Fruit fly (Drosophila melanogaster): ENCODE results near the gene CG32413.

DNA sequence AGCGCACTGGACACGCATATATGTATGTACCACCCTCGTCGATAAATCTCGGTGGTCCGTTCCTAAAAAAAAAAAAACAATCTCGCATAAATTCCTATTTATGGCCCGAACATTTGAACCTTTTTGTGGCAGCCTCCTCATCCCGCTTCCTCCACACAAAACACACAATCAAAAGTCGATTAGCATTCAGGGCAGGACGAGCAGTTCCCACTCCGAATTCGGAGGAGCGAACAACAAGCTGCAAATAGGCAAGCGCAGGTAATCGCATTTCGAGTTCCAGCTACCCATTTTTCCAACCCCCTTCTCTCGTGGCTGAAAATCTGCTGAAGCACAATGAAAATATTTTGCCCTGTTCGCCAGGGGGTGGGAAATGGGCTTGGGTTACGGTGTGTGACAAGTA, 12.0 kb downstream of the CG32413 start:
- TF ChIP-seq CG8478 (optimal IDR thresholded peaks at IDR 0.05) (no peak), CTCF (optimal IDR thresholded peaks at IDR 0.05) (no peak)
